Worm (Caenorhabditis elegans): ENCODE results near the gene C10C6.13.

DNA sequence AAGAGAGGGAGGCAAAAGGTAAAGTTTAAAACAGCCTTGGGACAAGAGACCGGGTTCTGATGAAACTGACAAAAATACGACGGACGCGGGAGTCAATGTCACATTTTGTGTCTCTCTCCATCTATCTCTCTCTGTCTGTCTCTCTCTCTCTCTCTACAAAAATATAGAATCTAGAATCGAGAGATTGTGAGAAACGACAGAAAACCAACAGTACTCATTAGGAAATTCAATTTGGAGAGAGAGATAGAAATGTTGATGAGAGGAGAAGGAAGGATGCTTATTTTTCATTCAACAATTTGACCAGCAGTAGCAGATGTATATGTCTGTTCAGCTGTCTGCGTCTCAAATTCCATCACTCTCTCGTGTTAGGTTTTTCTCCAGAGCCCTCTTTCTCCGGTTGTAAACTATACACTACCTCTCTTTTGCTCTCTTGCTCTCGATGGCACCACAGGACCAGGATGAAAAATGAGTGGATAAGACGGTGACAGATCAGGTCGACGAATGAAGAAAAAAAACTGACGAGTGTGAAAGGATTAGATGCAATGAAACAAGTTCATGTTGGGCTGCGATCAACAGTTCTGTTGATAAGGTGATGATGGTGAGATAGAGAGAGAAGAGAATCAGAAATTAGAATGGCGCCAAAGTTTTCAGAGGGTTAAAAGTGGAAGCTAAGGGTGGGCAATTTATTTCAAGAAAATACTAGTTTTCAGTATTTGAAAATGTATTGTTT is 20.2 kb upstream of the C10C6.13 start:
- TF ChIP-seq ama-1 (optimal IDR thresholded peaks at IDR 0.05) (no peak), flt-1 (GFP tag; IDR thresholded peaks at IDR 0.05) (no peak), ets-7 (tag; optimal IDR thresholded peaks at IDR 0.05) (no peak), tbx-11 (GFP tag; IDR thresholded peaks at IDR 0.05) (no peak), hnd-1 (tag; optimal IDR thresholded peaks at IDR 0.05) (no peak), tra-4 (tag; optimal IDR thresholded peaks at IDR 0.05) (no peak), hmbx-1 (tag; optimal IDR thresholded peaks at IDR 0.05) (no peak), pes-1 (GFP tag; IDR thresholded peaks at IDR 0.05) (no peak), ceh-36 (tag; optimal IDR thresholded peaks at IDR 0.05) (no peak)
